Fruit fly (Drosophila melanogaster): Measurements from ENCODE around the gene Hsp83.

Gene Hsp83

dm6 chr3L:3192912-3193311 lies at the start of gene Hsp83:
Gene Hsp83, plus strand, starts transcription at chr3L:3192969.
- TF ChIP-seq CG34367 (tag; optimal IDR thresholded peaks at IDR 0.05) = peak; percentile 89
- TF ChIP-seq CG12605 (GFP tag; IDR thresholded peaks at IDR 0.05) = peak; percentile 94
- TF ChIP-seq Pif1A (GFP tag; optimal IDR thresholded peaks at IDR 0.05) = peak; percentile 96
- peak; percentile 58 for TF ChIP-seq CG9948 (tag; optimal IDR thresholded peaks at IDR 0.05)
- peak; percentile 95 for TF ChIP-seq gl (tag; optimal IDR thresholded peaks at IDR 0.05)
- peak; percentile 95 for TF ChIP-seq CG13204 (GFP tag; optimal IDR thresholded peaks at IDR 0.05)
- TF ChIP-seq CG17806 (tag; optimal IDR thresholded peaks at IDR 0.05) = peak; percentile 65
- TF ChIP-seq CG15710 (tag; optimal IDR thresholded peaks at IDR 0.05) = peak; percentile 76
- TF ChIP-seq EcR (GFP tag; optimal IDR thresholded peaks at IDR 0.05) = peak; percentile 22
- TF ChIP-seq CG10348 (GFP tag; IDR thresholded peaks at IDR 0.05) = no peak
- peak; percentile 92 for TF ChIP-seq Pif1B (GFP tag; optimal IDR thresholded peaks at IDR 0.05)
- TF ChIP-seq CG4496 (GFP tag; IDR thresholded peaks at IDR 0.05) = peak; percentile 95
- TF ChIP-seq Ets98B (GFP tag; IDR thresholded peaks at IDR 0.05) = peak; percentile 94
- TF ChIP-seq rn (GFP tag; IDR thresholded peaks at IDR 0.05) = no peak
- no peak for TF ChIP-seq CG14655 (GFP tag; optimal IDR thresholded peaks at IDR 0.05)
- peak; percentile 72 for TF ChIP-seq CG8159 (tag; optimal IDR thresholded peaks at IDR 0.05)
- no peak for TF ChIP-seq CG8301 (tag; optimal IDR thresholded peaks at IDR 0.05)
- TF ChIP-seq D1 (tag; optimal IDR thresholded peaks at IDR 0.05) = no peak
- peak; percentile 72; the same call in 2 of the 3 replicates for TF ChIP-seq fd96Ca (GFP tag; IDR thresholded peaks at IDR 0.05)
- TF ChIP-seq CG32121 (GFP tag; IDR thresholded peaks at IDR 0.05) = peak; percentile 87
- peak; percentile 97 for TF ChIP-seq Snoo (tag; optimal IDR thresholded peaks at IDR 0.05)

dm6 chr3L:3143383-3143962 lies 49.3 kb upstream of the Hsp83 start, which contains the start of the genes CG11537 and Alg2:
Gene CG11537, minus strand, starts transcription at chr3L:3143457.
Gene Alg2, plus strand, starts transcription at chr3L:3143808.
- no peak for TF ChIP-seq EcR (GFP tag; optimal IDR thresholded peaks at IDR 0.05)
- peak; percentile 32; the same call in 1 of the 3 replicates for TF ChIP-seq CG4496 (GFP tag; IDR thresholded peaks at IDR 0.05)
- peak; percentile 50 for TF ChIP-seq CG15710 (tag; optimal IDR thresholded peaks at IDR 0.05)
- no peak for TF ChIP-seq fd96Ca (GFP tag; IDR thresholded peaks at IDR 0.05)
- peak; percentile 25; the same call in 1 of the 2 replicates for TF ChIP-seq Ets98B (GFP tag; IDR thresholded peaks at IDR 0.05)

dm6 chr3L:3148125-3149059 lies 44.4 kb upstream of the Hsp83 start, which contains the start of the genes Usp5 and BtbVII:
Gene Usp5, minus strand, starts transcription at chr3L:3148358.
Gene BtbVII, plus strand, starts transcription at chr3L:3148646.
- TF ChIP-seq CG8159 (tag; optimal IDR thresholded peaks at IDR 0.05) = peak; percentile 48
- peak; percentile 26 for TF ChIP-seq CG15710 (tag; optimal IDR thresholded peaks at IDR 0.05)
- no peak for TF ChIP-seq CG10348 (GFP tag; IDR thresholded peaks at IDR 0.05)
- peak; percentile 44 for TF ChIP-seq CG8301 (tag; optimal IDR thresholded peaks at IDR 0.05)
- peak; percentile 10 for TF ChIP-seq Pif1B (GFP tag; optimal IDR thresholded peaks at IDR 0.05)
- peak; percentile 22; the same call in 1 of the 2 replicates for TF ChIP-seq CG12605 (GFP tag; IDR thresholded peaks at IDR 0.05)
- TF ChIP-seq CG34367 (tag; optimal IDR thresholded peaks at IDR 0.05) = peak; percentile 24
- TF ChIP-seq CG32121 (GFP tag; IDR thresholded peaks at IDR 0.05) = no peak
- TF ChIP-seq D1 (tag; optimal IDR thresholded peaks at IDR 0.05) = no peak
- peak; percentile 15; the same call in 1 of the 3 replicates for TF ChIP-seq CG4496 (GFP tag; IDR thresholded peaks at IDR 0.05)
- peak; percentile 25 for TF ChIP-seq Snoo (tag; optimal IDR thresholded peaks at IDR 0.05)
- TF ChIP-seq CG14655 (GFP tag; optimal IDR thresholded peaks at IDR 0.05) = no peak
- TF ChIP-seq CG9948 (tag; optimal IDR thresholded peaks at IDR 0.05) = peak; percentile 27
- peak; percentile 69 for TF ChIP-seq fd96Ca (GFP tag; IDR thresholded peaks at IDR 0.05)
- no peak for TF ChIP-seq Pif1A (GFP tag; optimal IDR thresholded peaks at IDR 0.05)
- TF ChIP-seq Ets98B (GFP tag; IDR thresholded peaks at IDR 0.05) = no peak
- TF ChIP-seq gl (tag; optimal IDR thresholded peaks at IDR 0.05) = peak; percentile 56

dm6 chr3L:3149060-3149872 lies 43.5 kb upstream of the Hsp83 start:
- TF ChIP-seq Ets98B (GFP tag; IDR thresholded peaks at IDR 0.05) (no peak), CG14655 (GFP tag; optimal IDR thresholded peaks at IDR 0.05) (no peak), CG17806 (tag; optimal IDR thresholded peaks at IDR 0.05) (no peak), CG34367 (tag; optimal IDR thresholded peaks at IDR 0.05) (no peak), CG15710 (tag; optimal IDR thresholded peaks at IDR 0.05) (no peak), CG4496 (GFP tag; IDR thresholded peaks at IDR 0.05) (no peak), Pif1B (GFP tag; optimal IDR thresholded peaks at IDR 0.05) (no peak), fd96Ca (GFP tag; IDR thresholded peaks at IDR 0.05) (no peak; the same call in 2 of the 3 replicates), rn (GFP tag; IDR thresholded peaks at IDR 0.05) (no peak), CG32121 (GFP tag; IDR thresholded peaks at IDR 0.05) (peak; percentile 43; the same call in 1 of the 2 replicates), CG8159 (tag; optimal IDR thresholded peaks at IDR 0.05) (no peak), CG13204 (GFP tag; optimal IDR thresholded peaks at IDR 0.05) (peak; percentile 68), CG12605 (GFP tag; IDR thresholded peaks at IDR 0.05) (no peak; the same call in 1 of the 2 replicates), CG9948 (tag; optimal IDR thresholded peaks at IDR 0.05) (no peak), D1 (tag; optimal IDR thresholded peaks at IDR 0.05) (no peak), CG8301 (tag; optimal IDR thresholded peaks at IDR 0.05) (no peak), Snoo (tag; optimal IDR thresholded peaks at IDR 0.05) (no peak), CG10348 (GFP tag; IDR thresholded peaks at IDR 0.05) (no peak), gl (tag; optimal IDR thresholded peaks at IDR 0.05) (no peak), EcR (GFP tag; optimal IDR thresholded peaks at IDR 0.05) (peak; percentile 49), Pif1A (GFP tag; optimal IDR thresholded peaks at IDR 0.05) (no peak)

Data from whole organism, pupa.